Fruit fly (Drosophila melanogaster): ENCODE data around the gene CG5071.

- no peak for TF ChIP-seq cic (GFP tag; optimal IDR thresholded peaks at IDR 0.05)
- no peak for TF ChIP-seq kay (GFP tag; ENCODE audit: borderline replicate concordance)
- no peak for TF ChIP-seq Mnt (GFP tag; optimal IDR thresholded peaks at IDR 0.05)
- TF ChIP-seq pad (GFP tag; optimal IDR thresholded peaks at IDR 0.05) = no peak
- TF ChIP-seq Crg-1 (GFP tag; optimal IDR thresholded peaks at IDR 0.05) = no peak
- TF ChIP-seq Clk (GFP tag; optimal IDR thresholded peaks at IDR 0.05) = no peak
- no peak for TF ChIP-seq toe (GFP tag; optimal IDR thresholded peaks at IDR 0.05)
- no peak for TF ChIP-seq CG33017 (tag; optimal IDR thresholded peaks at IDR 0.05)
- TF ChIP-seq CG14711 (tag; optimal IDR thresholded peaks at IDR 0.05) = no peak
- TF ChIP-seq bab1 (GFP tag; optimal IDR thresholded peaks at IDR 0.05) = no peak
These were observed 26.7 kb upstream of the CG5071 start for dm6 chr3R:25591500-25591899.
